Worm (Caenorhabditis elegans) whole organism, late embryonic: ENCODE data around the gene clec-7.

Experiments
- elt-2 ChIP-seq: sonication (generic microtip); optimal IDR thresholded peaks from 2 replicates; lab custom pipeline; 2016; ENCODE audit warnings: missing genetic modification reagents, missing genetic modification characterization, missing compliant biosample characterization
- hlh-30 ChIP-seq: sonication (generic microtip); optimal IDR thresholded peaks from 2 replicates; lab custom pipeline; 2017; ENCODE audit warnings: antibody characterized with exemption, missing genetic modification characterization, missing compliant biosample characterization; ENCODE audit not compliant: insufficient read depth
- hlh-6 ChIP-seq: sonication (generic microtip); optimal IDR thresholded peaks from 2 replicates; lab custom pipeline; 2016; ENCODE audit warnings: missing genotype, missing genetic modification characterization, missing compliant biosample characterization
- mec-3 ChIP-seq: sonication (generic microtip); optimal IDR thresholded peaks from 2 replicates; lab custom pipeline; 2016; ENCODE audit warnings: borderline replicate concordance, missing genetic modification characterization, missing compliant biosample characterization
- nhr-11 ChIP-seq: fragments of 150-350 bp; optimal IDR thresholded peaks from 2 replicates; lab custom pipeline; 2014; ENCODE audit warnings: missing biosample characterization, missing genetic modification characterization
- pha-4 ChIP-seq: fragments of 150-350 bp; optimal IDR thresholded peaks from 2 replicates; lab custom pipeline; 2018; ENCODE audit warnings: missing biosample characterization, missing genetic modification reagents, missing genetic modification characterization
- unc-86 ChIP-seq: sonication (generic microtip); optimal IDR thresholded peaks from 2 replicates; lab custom pipeline; 2016; ENCODE audit warnings: missing genetic modification characterization, missing compliant biosample characterization

ce11 chrV:7349541-7349940 lies 21.3 kb downstream of the clec-7 start, which contains the start of gene nhr-149:
- no peak for TF ChIP-seq hlh-6 (tag; lab: Kevin White, UChicago)
- TF ChIP-seq pha-4 = no peak
- TF ChIP-seq mec-3 (tag; lab: Kevin White, UChicago) = no peak
- no peak for TF ChIP-seq unc-86 (tag; lab: Kevin White, UChicago)
- no peak for TF ChIP-seq nhr-11 (tag; lab: Kevin White, UChicago)
- no peak for TF ChIP-seq hlh-30
- no peak for TF ChIP-seq elt-2
